Worm (Caenorhabditis elegans) whole organism, L4/young adult: ENCODE data around the gene F20D12.12.

Experiments
- W03F9.2 ChIP-seq: fragments of 150-350 bp; optimal IDR thresholded peaks from 2 replicates; lab custom pipeline; 2014; ENCODE audit warnings: missing biosample characterization, missing genetic modification characterization
- dao-5 ChIP-seq: sonication (generic microtip); optimal IDR thresholded peaks from 2 replicates; lab custom pipeline; 2016; ENCODE audit warnings: missing genotype, missing genetic modification characterization, moderate library complexity, missing compliant biosample characterization
- him-1 ChIP-seq: sonication (generic microtip); optimal IDR thresholded peaks from 2 replicates; lab custom pipeline; 2016; ENCODE audit warnings: missing genotype, missing genetic modification reagents, missing genetic modification characterization, missing compliant biosample characterization

Gene F20D12.12

ce11 chrIV:7988385-7988784 is 41.1 kb downstream of the F20D12.12 start, which contains the start of gene col-115:
TSS of gene col-115 (plus strand) at chrIV:7988685.
- TF ChIP-seq dao-5 (tag; lab: Kevin White, UChicago), result no peak
- no peak for TF ChIP-seq him-1 (tag; lab: Kevin White, UChicago)
- no peak for TF ChIP-seq W03F9.2 (tag; lab: Kevin White, UChicago)

ce11 chrIV:7994715-7995114 is 47.5 kb downstream of the F20D12.12 start:
- TF ChIP-seq him-1 (tag; lab: Kevin White, UChicago), result no peak
- no peak for TF ChIP-seq dao-5 (tag; lab: Kevin White, UChicago)
- no peak for TF ChIP-seq W03F9.2 (tag; lab: Kevin White, UChicago)
